Fruit fly (Drosophila melanogaster) whole organism, pupa: Measurements from ENCODE around the gene Spec2.

Experiments
- CG10348 ChIP-seq: fragments of 200-800 bp; sonication (Bioruptor generic); IDR thresholded peaks from 2 replicates; pipeline ENCODE4 v1.3.6; 2022; ENCODE audit warnings: missing biosample characterization, missing genetic modification characterization
- CG12605 ChIP-seq: fragments of 200-800 bp; sonication (Bioruptor generic); IDR thresholded peaks from 2 replicates; pipeline ENCODE4 v1.3.6; 2022; ENCODE audit warnings: missing biosample characterization, missing genetic modification characterization
- CG13204 ChIP-seq: fragments of 200-800 bp; sonication (Bioruptor generic); optimal IDR thresholded peaks from 2 replicates; lab custom pipeline; 2018; ENCODE audit warnings: missing biosample characterization, mild to moderate bottlenecking, missing genetic modification characterization, moderate library complexity
- CG14655 ChIP-seq: fragments of 200-800 bp; sonication (Bioruptor generic); optimal IDR thresholded peaks from 3 replicates; lab custom pipeline; 2017; ENCODE audit warnings: mild to moderate bottlenecking, missing biosample characterization, missing genetic modification reagents, missing genetic modification characterization
- CG15710 ChIP-seq: fragments of 200-800 bp; sonication (Bioruptor generic); optimal IDR thresholded peaks from 2 replicates; lab custom pipeline; 2018; ENCODE audit warnings: missing biosample characterization, mild to moderate bottlenecking, missing genetic modification characterization, moderate library complexity
- CG17806 ChIP-seq: fragments of 200-800 bp; sonication (Bioruptor generic); optimal IDR thresholded peaks from 2 replicates; lab custom pipeline; 2018; ENCODE audit warnings: missing biosample characterization, mild to moderate bottlenecking, missing genetic modification characterization, moderate library complexity
- CG32121 ChIP-seq: fragments of 200-800 bp; sonication (Bioruptor generic); IDR thresholded peaks from 2 replicates; pipeline ENCODE4 v1.3.6; 2022; ENCODE audit warnings: missing biosample characterization, missing genetic modification characterization
- CG34367 ChIP-seq: fragments of 200-800 bp; sonication (Bioruptor generic); optimal IDR thresholded peaks from 2 replicates; lab custom pipeline; 2018; ENCODE audit warnings: missing biosample characterization, mild to moderate bottlenecking, missing genetic modification characterization
- CG4496 ChIP-seq: fragments of 200-800 bp; sonication (Bioruptor generic); IDR thresholded peaks from 3 replicates; pipeline ENCODE4 v1.3.6; 2022; ENCODE audit warnings: missing biosample characterization, missing genetic modification characterization
- CG8159 ChIP-seq: fragments of 200-800 bp; sonication (Bioruptor generic); optimal IDR thresholded peaks from 3 replicates; lab custom pipeline; 2018; ENCODE audit warnings: missing biosample characterization, mild to moderate bottlenecking, missing genetic modification characterization, moderate library complexity
- CG8301 ChIP-seq: fragments of 200-800 bp; sonication (Bioruptor generic); optimal IDR thresholded peaks from 2 replicates; lab custom pipeline; 2018; ENCODE audit warnings: missing biosample characterization, mild to moderate bottlenecking, missing genetic modification characterization
- CG9948 ChIP-seq: fragments of 200-800 bp; sonication (Bioruptor generic); optimal IDR thresholded peaks from 2 replicates; lab custom pipeline; 2018; ENCODE audit warnings: missing biosample characterization, mild to moderate bottlenecking, missing genetic modification characterization, moderate library complexity
- D1 ChIP-seq: fragments of 200-800 bp; sonication (Bioruptor generic); optimal IDR thresholded peaks from 2 replicates; lab custom pipeline; 2018; ENCODE audit warnings: missing biosample characterization, mild to moderate bottlenecking, missing genetic modification characterization, moderate library complexity
- EcR ChIP-seq: fragments of 200-800 bp; sonication (Bioruptor generic); optimal IDR thresholded peaks from 3 replicates; lab custom pipeline; 2019; ENCODE audit warnings: missing biosample characterization, missing genetic modification characterization, mild to moderate bottlenecking, moderate library complexity, missing genetic modification reagents
- Ets98B ChIP-seq: fragments of 200-800 bp; sonication (Bioruptor generic); IDR thresholded peaks from 2 replicates; pipeline ENCODE4 v1.3.6; 2022; ENCODE audit warnings: missing biosample characterization, missing genetic modification characterization
- Pif1A ChIP-seq: fragments of 200-800 bp; sonication (Bioruptor generic); optimal IDR thresholded peaks from 3 replicates; lab custom pipeline; 2016; ENCODE audit warnings: missing biosample characterization, missing genetic modification characterization
- Pif1B ChIP-seq: fragments of 200-800 bp; sonication (Bioruptor generic); optimal IDR thresholded peaks from 3 replicates; lab custom pipeline; 2016; ENCODE audit warnings: missing biosample characterization, missing genetic modification characterization
- Snoo ChIP-seq: fragments of 200-800 bp; sonication (Bioruptor generic); optimal IDR thresholded peaks from 3 replicates; lab custom pipeline; 2017; ENCODE audit warnings: missing biosample characterization, mild to moderate bottlenecking, missing genetic modification characterization, inconsistent platforms
- fd96Ca ChIP-seq: fragments of 200-800 bp; sonication (Bioruptor generic); IDR thresholded peaks from 3 replicates; pipeline ENCODE4 v1.3.6; 2022; ENCODE audit warnings: missing biosample characterization, missing genetic modification characterization
- gl ChIP-seq: fragments of 200-800 bp; sonication (Bioruptor generic); optimal IDR thresholded peaks from 2 replicates; lab custom pipeline; 2018; ENCODE audit warnings: missing biosample characterization, mild to moderate bottlenecking, missing genetic modification characterization
- rn ChIP-seq: fragments of 200-800 bp; sonication (Bioruptor generic); IDR thresholded peaks from 2 replicates; pipeline ENCODE4 v1.3.6; 2022; ENCODE audit warnings: missing biosample characterization, missing genetic modification characterization

Spec2 gene

dm6 chr3R:5624115-5624878 lies at the start of gene Spec2, which contains the start of the genes Dph4 and RpL13A:
Gene Spec2, minus strand, starts transcription at chr3R:5624125.
Gene Dph4, minus strand, starts transcription at chr3R:5624125.
Gene RpL13A, plus strand, starts transcription at chr3R:5624474.
- TF ChIP-seq rn (GFP tag; lab: Robert Waterston, UW): no peak
- TF ChIP-seq CG9948 (tag; lab: Kevin White, UChicago): peak; percentile 22
- no peak for TF ChIP-seq CG8159 (tag; lab: Kevin White, UChicago)
- no peak for TF ChIP-seq CG10348 (GFP tag; lab: Robert Waterston, UW)
- no peak for TF ChIP-seq Ets98B (GFP tag; lab: Robert Waterston, UW)
- TF ChIP-seq CG15710 (tag; lab: Kevin White, UChicago): peak; percentile 63
- TF ChIP-seq fd96Ca: no peak
- no peak for TF ChIP-seq CG14655 (GFP tag; lab: Kevin White, UChicago)
- peak; percentile 42 for TF ChIP-seq CG8301
- no peak for TF ChIP-seq D1 (tag; lab: Kevin White, UChicago)
- TF ChIP-seq CG34367 (tag; lab: Kevin White, UChicago): peak; percentile 83
- TF ChIP-seq CG12605 (GFP tag; lab: Robert Waterston, UW): no peak
- TF ChIP-seq gl (tag; lab: Kevin White, UChicago): peak; percentile 72
- no peak for TF ChIP-seq CG4496 (GFP tag; lab: Robert Waterston, UW)
- TF ChIP-seq CG32121 (GFP tag; lab: Robert Waterston, UW): no peak
- TF ChIP-seq CG13204 (GFP tag; lab: Kevin White, UChicago): no peak
- TF ChIP-seq CG17806 (tag; lab: Kevin White, UChicago): peak; percentile 34
- TF ChIP-seq EcR (GFP tag; lab: Kevin White, UChicago): no peak
- TF ChIP-seq Pif1B (GFP tag; lab: Kevin White, UChicago): no peak
- TF ChIP-seq Pif1A: no peak
- peak; percentile 94 for TF ChIP-seq Snoo

dm6 chr3R:5672658-5673217 lies 48.8 kb upstream of the Spec2 start:
- TF ChIP-seq Ets98B (GFP tag; lab: Robert Waterston, UW) (no peak), CG14655 (GFP tag; lab: Kevin White, UChicago) (no peak), fd96Ca (peak; percentile 46; the same call in 2 of the 3 replicates), CG17806 (tag; lab: Kevin White, UChicago) (no peak), CG12605 (GFP tag; lab: Robert Waterston, UW) (peak; percentile 33; the same call in 1 of the 2 replicates), CG10348 (GFP tag; lab: Robert Waterston, UW) (no peak), CG15710 (tag; lab: Kevin White, UChicago) (no peak), Pif1B (GFP tag; lab: Kevin White, UChicago) (peak; percentile 54), D1 (tag; lab: Kevin White, UChicago) (no peak), CG32121 (GFP tag; lab: Robert Waterston, UW) (peak; percentile 68), Snoo (peak; percentile 15), CG8159 (tag; lab: Kevin White, UChicago) (no peak), rn (GFP tag; lab: Robert Waterston, UW) (no peak), EcR (GFP tag; lab: Kevin White, UChicago) (no peak), CG9948 (tag; lab: Kevin White, UChicago) (no peak), Pif1A (no peak), gl (tag; lab: Kevin White, UChicago) (peak; percentile 56), CG4496 (GFP tag; lab: Robert Waterston, UW) (peak; percentile 57; the same call in 2 of the 3 replicates), CG8301 (peak; percentile 21), CG13204 (GFP tag; lab: Kevin White, UChicago) (no peak), CG34367 (tag; lab: Kevin White, UChicago) (no peak)
- TF ChIP-seq, all 21 proteins: peak for 8

- TF ChIP-seq Snoo (no peak), EcR (GFP tag; lab: Kevin White, UChicago) (no peak), CG9948 (tag; lab: Kevin White, UChicago) (no peak), Pif1A (no peak), Ets98B (GFP tag; lab: Robert Waterston, UW) (no peak), CG17806 (tag; lab: Kevin White, UChicago) (no peak), CG8159 (tag; lab: Kevin White, UChicago) (no peak), D1 (tag; lab: Kevin White, UChicago) (no peak), CG4496 (GFP tag; lab: Robert Waterston, UW) (no peak), gl (tag; lab: Kevin White, UChicago) (no peak), CG15710 (tag; lab: Kevin White, UChicago) (no peak), CG32121 (GFP tag; lab: Robert Waterston, UW) (no peak)
Measured at dm6 chr3R:5671795-5672657, 48.1 kb upstream of the Spec2 start.

dm6 chr3R:5671265-5671663 lies 47.3 kb upstream of the Spec2 start:
- peak; percentile 20 for TF ChIP-seq CG14655 (GFP tag; lab: Kevin White, UChicago)
- TF ChIP-seq fd96Ca: no peak; the same call in 2 of the 3 replicates
- peak; percentile 75 for TF ChIP-seq EcR (GFP tag; lab: Kevin White, UChicago)
- TF ChIP-seq CG34367 (tag; lab: Kevin White, UChicago): peak; percentile 8
- TF ChIP-seq CG8159 (tag; lab: Kevin White, UChicago): no peak
- TF ChIP-seq CG4496 (GFP tag; lab: Robert Waterston, UW): peak; percentile 59; the same call in 1 of the 3 replicates
- peak; percentile 59 for TF ChIP-seq CG12605 (GFP tag; lab: Robert Waterston, UW)
- peak; percentile 1 for TF ChIP-seq gl (tag; lab: Kevin White, UChicago)
